Fruit fly (Drosophila melanogaster): Measurements from ENCODE around the gene CG6282.

DNA sequence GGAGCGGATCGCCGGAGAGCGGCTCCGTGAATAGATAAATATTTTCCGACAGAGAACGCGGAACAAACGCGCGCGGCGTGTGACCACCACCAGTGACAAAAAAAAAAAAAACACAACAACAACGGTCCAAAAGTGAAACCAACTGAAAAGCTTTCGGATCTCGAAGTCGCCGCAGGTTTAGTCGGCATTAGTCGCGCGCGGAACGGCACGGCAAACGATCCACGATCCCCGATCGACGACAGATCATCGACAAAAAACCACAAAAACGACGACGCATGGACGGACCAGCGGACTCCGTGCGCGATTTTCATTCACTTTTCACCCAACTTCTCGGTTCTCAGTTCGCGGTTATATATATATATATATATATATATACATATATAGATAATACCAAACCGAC, 26.0 kb upstream of the CG6282 start:
- TF ChIP-seq CG8478 (optimal IDR thresholded peaks at IDR 0.05) (no peak), CTCF (optimal IDR thresholded peaks at IDR 0.05) (no peak)

All from S2 (cell line).